Fruit fly (Drosophila melanogaster): ENCODE measurements around the gene FER.

- TF ChIP-seq CG11617 (GFP tag; optimal IDR thresholded peaks at IDR 0.05) (no peak), CG33017 (tag; optimal IDR thresholded peaks at IDR 0.05) (no peak), pad (GFP tag; optimal IDR thresholded peaks at IDR 0.05) (no peak), Clk (GFP tag; optimal IDR thresholded peaks at IDR 0.05) (no peak), CG5204 (GFP tag; optimal IDR thresholded peaks at IDR 0.05) (no peak), cnc (optimal IDR thresholded peaks at IDR 0.05) (no peak), Hr96 (GFP tag; optimal IDR thresholded peaks at IDR 0.05) (no peak), bab1 (GFP tag; optimal IDR thresholded peaks at IDR 0.05) (no peak), Mnt (GFP tag; optimal IDR thresholded peaks at IDR 0.05) (no peak), CG12768 (GFP tag; optimal IDR thresholded peaks at IDR 0.05) (no peak), kay (GFP tag; ENCODE audit: borderline replicate concordance) (no peak), CG14711 (tag; optimal IDR thresholded peaks at IDR 0.05) (no peak), toe (GFP tag; optimal IDR thresholded peaks at IDR 0.05) (no peak)
Observed at dm6 chr3R:9397890-9398289, 3.5 kb upstream of the FER start, which contains the start of gene Or85f.

All from whole organism, adult.